Fruit fly (Drosophila melanogaster) whole organism, embryonic: ENCODE measurements around the gene Elp3.

Experiments
- Blimp-1 ChIP-seq: fragments of 200-800 bp; sonication (Bioruptor generic); optimal IDR thresholded peaks from 3 replicates; lab custom pipeline; 2018; ENCODE audit warnings: missing biosample characterization, missing genetic modification characterization, mild to moderate bottlenecking, moderate library complexity, missing genetic modification reagents
- CG10654 ChIP-seq: fragments of 200-800 bp; sonication (Bioruptor generic); optimal IDR thresholded peaks from 2 replicates; lab custom pipeline; 2016; ENCODE audit warnings: missing biosample characterization, missing genetic modification characterization
- CG10959 ChIP-seq: fragments of 200-800 bp; sonication (Bioruptor generic); IDR thresholded peaks from 2 replicates; pipeline ENCODE4 v1.3.6; 2022; ENCODE audit warnings: missing biosample characterization, missing genetic modification characterization
- CG12071 ChIP-seq: fragments of 200-800 bp; sonication (Bioruptor generic); optimal IDR thresholded peaks from 3 replicates; lab custom pipeline; 2018; ENCODE audit warnings: missing biosample characterization, mild to moderate bottlenecking, missing genetic modification characterization
- CG12104 ChIP-seq: fragments of 200-800 bp; sonication (Bioruptor generic); optimal IDR thresholded peaks from 3 replicates; lab custom pipeline; 2016; ENCODE audit warnings: missing biosample characterization, missing genetic modification characterization
- CG12942 ChIP-seq: fragments of 200-800 bp; sonication (Bioruptor generic); optimal IDR thresholded peaks from 3 replicates; lab custom pipeline; 2016; ENCODE audit warnings: missing biosample characterization, missing genetic modification characterization
- CG13775 ChIP-seq: fragments of 200-800 bp; sonication (Bioruptor generic); optimal IDR thresholded peaks from 3 replicates; lab custom pipeline; 2017; ENCODE audit warnings: missing biosample characterization, mild to moderate bottlenecking, missing genetic modification characterization
- CG15073 ChIP-seq: fragments of 200-800 bp; sonication (Bioruptor generic); optimal IDR thresholded peaks from 2 replicates; lab custom pipeline; 2016; ENCODE audit warnings: missing biosample characterization, missing genetic modification characterization
- CG15269 ChIP-seq: fragments of 200-800 bp; sonication (Bioruptor generic); optimal IDR thresholded peaks from 2 replicates; lab custom pipeline; 2018; ENCODE audit warnings: missing biosample characterization, mild to moderate bottlenecking, missing genetic modification characterization, moderate library complexity
- CG15514 ChIP-seq: fragments of 200-800 bp; sonication (Bioruptor generic); optimal IDR thresholded peaks from 3 replicates; lab custom pipeline; 2017; ENCODE audit warnings: missing biosample characterization, missing genetic modification characterization, mild to moderate bottlenecking, moderate library complexity, missing genetic modification reagents
- CG16863 ChIP-seq: fragments of 200-800 bp; sonication (Bioruptor generic); optimal IDR thresholded peaks from 3 replicates; lab custom pipeline; 2016; ENCODE audit warnings: missing biosample characterization, missing genetic modification characterization
- CG17361 ChIP-seq: fragments of 200-800 bp; sonication (Bioruptor generic); IDR thresholded peaks from 3 replicates; pipeline ENCODE4 v1.3.6; 2022; ENCODE audit warnings: missing biosample characterization, missing genetic modification characterization
- CG2116 ChIP-seq: fragments of 200-800 bp; sonication (Bioruptor generic); optimal IDR thresholded peaks from 3 replicates; lab custom pipeline; 2018; ENCODE audit warnings: missing biosample characterization, mild to moderate bottlenecking, missing genetic modification characterization
- CG2120 ChIP-seq: fragments of 200-800 bp; sonication (Bioruptor generic); optimal IDR thresholded peaks from 3 replicates; lab custom pipeline; 2016; ENCODE audit warnings: missing biosample characterization, missing genetic modification characterization
- CG2712 ChIP-seq: fragments of 200-800 bp; optimal IDR thresholded peaks from 3 replicates; lab custom pipeline; 2019; ENCODE audit warnings: missing biosample characterization, mild to moderate bottlenecking, missing genetic modification characterization, moderate library complexity
- CG42726 ChIP-seq: fragments of 200-800 bp; sonication (Bioruptor generic); IDR thresholded peaks from 2 replicates; pipeline ENCODE4 v1.3.6; 2022; ENCODE audit warnings: missing biosample characterization, missing genetic modification characterization; ENCODE audit not compliant: partially characterized antibody
- CG8388 ChIP-seq: fragments of 200-800 bp; sonication (Bioruptor generic); optimal IDR thresholded peaks from 2 replicates; lab custom pipeline; 2019; ENCODE audit warnings: missing biosample characterization, mild to moderate bottlenecking, missing genetic modification characterization, moderate library complexity
- CG9876 ChIP-seq: fragments of 200-800 bp; sonication (Bioruptor generic); optimal IDR thresholded peaks from 2 replicates; lab custom pipeline; 2016; ENCODE audit warnings: missing biosample characterization, missing genetic modification characterization
- CTCF ChIP-seq: fragments of 200-800 bp; sonication (Bioruptor generic); optimal IDR thresholded peaks from 2 replicates; lab custom pipeline; 2017; ENCODE audit warnings: missing biosample characterization, mild to moderate bottlenecking, missing genetic modification characterization, moderate library complexity
- D19B ChIP-seq: fragments of 200-800 bp; sonication (Bioruptor generic); optimal IDR thresholded peaks from 2 replicates; lab custom pipeline; 2017; ENCODE audit warnings: missing biosample characterization, mild to moderate bottlenecking, missing genetic modification characterization
- Doc2 ChIP-seq: fragments of 200-800 bp; sonication (Bioruptor generic); IDR thresholded peaks from 2 replicates; pipeline ENCODE4 v1.3.6; 2022; ENCODE audit warnings: missing biosample characterization, missing genetic modification characterization
- Ets97D ChIP-seq: fragments of 200-800 bp; sonication (Bioruptor generic); optimal IDR thresholded peaks from 3 replicates; lab custom pipeline; 2016; ENCODE audit warnings: missing biosample characterization, missing genetic modification characterization
- Gsc ChIP-seq: fragments of 200-800 bp; sonication (Bioruptor generic); IDR thresholded peaks from 2 replicates; pipeline ENCODE4 v1.3.6; 2022; ENCODE audit warnings: missing biosample characterization, missing genetic modification characterization
- HHEX ChIP-seq: fragments of 200-800 bp; sonication (Bioruptor generic); optimal IDR thresholded peaks from 3 replicates; lab custom pipeline; 2017; ENCODE audit warnings: missing biosample characterization, mild to moderate bottlenecking, missing genetic modification characterization, missing genetic modification reagents
- MBD-R2 ChIP-seq: fragments of 200-800 bp; sonication (Bioruptor generic); IDR thresholded peaks from 2 replicates; pipeline ENCODE4 v1.3.6; 2022; ENCODE audit warnings: missing biosample characterization, missing genetic modification characterization
- MTF-1 ChIP-seq: fragments of 200-800 bp; sonication (Bioruptor generic); optimal IDR thresholded peaks from 2 replicates; lab custom pipeline; 2018; ENCODE audit warnings: missing biosample characterization, mild to moderate bottlenecking, missing genetic modification characterization, borderline replicate concordance
- Mad ChIP-seq: fragments of 200-800 bp; sonication (Bioruptor generic); optimal IDR thresholded peaks from 2 replicates; lab custom pipeline; 2016; ENCODE audit warnings: missing biosample characterization, missing genetic modification characterization
- Mrtf ChIP-seq: fragments of 200-800 bp; sonication (Bioruptor generic); IDR thresholded peaks from 3 replicates; pipeline ENCODE4 v1.3.6; 2022; ENCODE audit warnings: missing biosample characterization, missing genetic modification characterization
- PHDP ChIP-seq: fragments of 200-800 bp; sonication (Bioruptor generic); optimal IDR thresholded peaks from 3 replicates; lab custom pipeline; 2018; ENCODE audit warnings: missing biosample characterization, mild to moderate bottlenecking, missing genetic modification characterization, moderate library complexity
- Ravus ChIP-seq: fragments of 200-800 bp; sonication (Bioruptor generic); IDR thresholded peaks from 2 replicates; pipeline ENCODE4 v1.3.6; 2022; ENCODE audit warnings: missing biosample characterization, missing genetic modification characterization
- Tbp ChIP-seq: fragments of >200 bp; optimal IDR thresholded peaks from 2 replicates; lab custom pipeline; 2018; ENCODE audit warnings: missing biosample characterization, missing genetic modification characterization
- az2 ChIP-seq: fragments of 200-800 bp; sonication (Bioruptor generic); optimal IDR thresholded peaks from 3 replicates; lab custom pipeline; 2016; ENCODE audit warnings: missing biosample characterization, missing genetic modification characterization
- fru ChIP-seq: fragments of >200 bp; optimal IDR thresholded peaks from 2 replicates; lab custom pipeline; 2017
- gcm ChIP-seq: fragments of 200-800 bp; sonication (Bioruptor generic); optimal IDR thresholded peaks from 2 replicates; lab custom pipeline; 2019; ENCODE audit warnings: missing biosample characterization, mild to moderate bottlenecking, missing genetic modification characterization, moderate library complexity
- h ChIP-seq: fragments of >200 bp; optimal IDR thresholded peaks from 2 replicates; lab custom pipeline; 2017
- jing ChIP-seq: fragments of 200-800 bp; sonication (Bioruptor generic); optimal IDR thresholded peaks from 2 replicates; lab custom pipeline; 2018; ENCODE audit warnings: missing biosample characterization, mild to moderate bottlenecking, missing genetic modification characterization
- ken ChIP-seq: fragments of 200-800 bp; sonication (Bioruptor generic); IDR thresholded peaks from 3 replicates; pipeline ENCODE4 v1.3.6; 2022; ENCODE audit warnings: missing biosample characterization, missing genetic modification characterization
- knrl ChIP-seq: fragments of 200-800 bp; sonication (Bioruptor generic); IDR thresholded peaks from 3 replicates; pipeline ENCODE4 v1.3.6; 2022; ENCODE audit warnings: missing biosample characterization, missing genetic modification characterization; ENCODE audit not compliant: partially characterized antibody
- lilli ChIP-seq: fragments of 200-800 bp; sonication (Bioruptor generic); optimal IDR thresholded peaks from 3 replicates; lab custom pipeline; 2016; ENCODE audit warnings: missing biosample characterization, missing genetic modification characterization
- nerfin-1 ChIP-seq: fragments of 200-800 bp; sonication (Bioruptor generic); optimal IDR thresholded peaks from 3 replicates; lab custom pipeline; 2019; ENCODE audit warnings: missing biosample characterization, mild to moderate bottlenecking, missing genetic modification characterization, moderate library complexity
- nmo ChIP-seq: fragments of 200-800 bp; sonication (Bioruptor generic); optimal IDR thresholded peaks from 2 replicates; lab custom pipeline; 2018; ENCODE audit warnings: missing biosample characterization, mild to moderate bottlenecking, missing genetic modification characterization, moderate library complexity
- p53 ChIP-seq: fragments of 200-800 bp; sonication (Bioruptor generic); optimal IDR thresholded peaks from 2 replicates; lab custom pipeline; 2016; ENCODE audit warnings: missing biosample characterization, missing genetic modification characterization
- prd ChIP-seq, 3 experiments: fragments of >200 bp in 2 of 3; fragments of 200-800 bp in 1 of 3; sonication (Bioruptor generic) in 1 of 3; optimal IDR thresholded peaks in 2 of 3; IDR thresholded peaks in 1 of 3; 2 replicates in 2 of 3; 3 replicates in 1 of 3; pipeline versions ENCODE4 v1.3.6 to Lab custom; 2017 to 2022; ENCODE audit warnings: missing biosample characterization in 1 of 3, missing genetic modification characterization in 1 of 3
- psq ChIP-seq: fragments of 200-800 bp; sonication (Bioruptor generic); optimal IDR thresholded peaks from 2 replicates; lab custom pipeline; 2017; ENCODE audit warnings: missing biosample characterization, missing genetic modification characterization
- repo ChIP-seq: fragments of 200-800 bp; sonication (Bioruptor generic); optimal IDR thresholded peaks from 2 replicates; lab custom pipeline; 2016; ENCODE audit warnings: missing biosample characterization, missing genetic modification characterization
- rib ChIP-seq: fragments of 200-800 bp; sonication (Bioruptor generic); IDR thresholded peaks from 2 replicates; pipeline ENCODE4 v1.3.6; 2022; ENCODE audit warnings: missing biosample characterization, missing genetic modification characterization
- salm ChIP-seq: fragments of 200-800 bp; sonication (Bioruptor generic); optimal IDR thresholded peaks from 2 replicates; lab custom pipeline; 2018; ENCODE audit warnings: missing biosample characterization, mild to moderate bottlenecking, missing genetic modification characterization
- slp2 ChIP-seq: fragments of 200-800 bp; sonication (Bioruptor generic); optimal IDR thresholded peaks from 2 replicates; lab custom pipeline; 2016; ENCODE audit warnings: missing biosample characterization, missing genetic modification characterization
- so ChIP-seq: fragments of 200-800 bp; sonication (Bioruptor generic); IDR thresholded peaks from 3 replicates; pipeline ENCODE4 v1.3.6; 2022; ENCODE audit warnings: missing biosample characterization, missing genetic modification characterization
- sob ChIP-seq: fragments of 200-800 bp; sonication (Bioruptor generic); IDR thresholded peaks from 2 replicates; pipeline ENCODE4 v1.3.6; 2022; ENCODE audit warnings: missing biosample characterization, missing genetic modification characterization
- tx ChIP-seq: fragments of 200-800 bp; sonication (Bioruptor generic); optimal IDR thresholded peaks from 2 replicates; lab custom pipeline; 2016; ENCODE audit warnings: missing biosample characterization, missing genetic modification characterization
- zfh2 ChIP-seq: fragments of 200-800 bp; sonication (Bioruptor generic); optimal IDR thresholded peaks from 2 replicates; lab custom pipeline; 2016; ENCODE audit warnings: missing biosample characterization, missing genetic modification characterization

The Elp3 gene

dm6 chr2L:4403013-4403604 lies 41.4 kb upstream of the Elp3 start, which contains the start of gene Dim1 (continued):
- TF ChIP-seq CG16863 (GFP tag; lab: Kevin White, UChicago), result no peak
- no peak for TF ChIP-seq salm
- no peak for TF ChIP-seq so (GFP tag; lab: Robert Waterston, UW)
- TF ChIP-seq D19B (GFP tag; lab: Kevin White, UChicago), result no peak
- no peak for TF ChIP-seq ken
- TF ChIP-seq rib (GFP tag; lab: Robert Waterston, UW), result no peak
- TF ChIP-seq MTF-1 (GFP tag; lab: Kevin White, UChicago), result no peak
- peak; percentile 29 for TF ChIP-seq Mad (GFP tag; lab: Kevin White, UChicago)
- TF ChIP-seq CG12071 (GFP tag; lab: Kevin White, UChicago), result no peak
- TF ChIP-seq az2 (GFP tag; lab: Kevin White, UChicago), result no peak
- peak; percentile 78 for TF ChIP-seq MBD-R2 (GFP tag; lab: Robert Waterston, UW)
- no peak for TF ChIP-seq zfh2 (GFP tag; lab: Kevin White, UChicago)
- TF ChIP-seq h (lab: Kevin White, UChicago), result no peak
- TF ChIP-seq Doc2 (GFP tag; lab: Robert Waterston, UW), result no peak
- no peak for TF ChIP-seq tx (GFP tag; lab: Kevin White, UChicago)
- TF ChIP-seq CG2116 (GFP tag; lab: Kevin White, UChicago), result peak; percentile 90
- no peak for TF ChIP-seq CG9876 (GFP tag; lab: Kevin White, UChicago)
- TF ChIP-seq sob, result no peak; the same call in 1 of the 2 replicates
- TF ChIP-seq Ravus, result no peak
- TF ChIP-seq p53 (GFP tag; lab: Kevin White, UChicago), result peak; percentile 17
- no peak for TF ChIP-seq nerfin-1 (tag; lab: Kevin White, UChicago)
- no peak for TF ChIP-seq prd (optimal IDR thresholded peaks at IDR 0.05; lab: Kevin White, UChicago)
- no peak for TF ChIP-seq prd (GFP tag; IDR thresholded peaks at IDR 0.05; lab: Robert Waterston, UW)
- peak; percentile 14 for TF ChIP-seq CTCF (GFP tag; lab: Kevin White, UChicago)
- TF ChIP-seq Mrtf (GFP tag; lab: Robert Waterston, UW), result no peak
- no peak for TF ChIP-seq psq (GFP tag; lab: Kevin White, UChicago)
- TF ChIP-seq CG42726 (GFP tag; lab: Robert Waterston, UW), result no peak
- no peak for TF ChIP-seq CG15269 (tag; lab: Kevin White, UChicago)
- TF ChIP-seq CG10654 (GFP tag; lab: Kevin White, UChicago), result no peak
- no peak for TF ChIP-seq CG2120 (GFP tag; lab: Kevin White, UChicago)
- no peak for TF ChIP-seq Tbp (GFP tag; lab: Kevin White, UChicago)
- no peak for TF ChIP-seq CG10959 (GFP tag; lab: Robert Waterston, UW)
- TF ChIP-seq CG17361, result no peak
- no peak for TF ChIP-seq PHDP (tag; lab: Kevin White, UChicago)
- TF ChIP-seq CG15073 (GFP tag; lab: Kevin White, UChicago), result no peak
- no peak for TF ChIP-seq Blimp-1
- no peak for TF ChIP-seq HHEX (GFP tag; lab: Kevin White, UChicago)
- TF ChIP-seq lilli, result no peak
- peak; percentile 61 for TF ChIP-seq knrl (GFP tag; lab: Robert Waterston, UW)
- no peak for TF ChIP-seq CG2712
- peak; percentile 41 for TF ChIP-seq nmo (GFP tag; lab: Kevin White, UChicago)
- TF ChIP-seq CG15514 (GFP tag; lab: Kevin White, UChicago), result peak; percentile 54
- no peak for TF ChIP-seq fru (lab: Kevin White, UChicago)
- peak; percentile 19 for TF ChIP-seq CG12104 (GFP tag; lab: Kevin White, UChicago)
- TF ChIP-seq slp2 (GFP tag; lab: Kevin White, UChicago), result no peak
- no peak for TF ChIP-seq Gsc
- TF ChIP-seq jing (GFP tag; lab: Kevin White, UChicago), result no peak
- TF ChIP-seq repo (GFP tag; lab: Kevin White, UChicago), result no peak
- TF ChIP-seq CG8388 (GFP tag; lab: Kevin White, UChicago), result peak; percentile 38
- TF ChIP-seq CG12942 (GFP tag; lab: Kevin White, UChicago), result no peak
- peak; percentile 31 for TF ChIP-seq CG13775 (GFP tag; lab: Kevin White, UChicago)
- TF ChIP-seq Ets97D (GFP tag; lab: Kevin White, UChicago), result peak; percentile 97
- TF ChIP-seq gcm (GFP tag; lab: Kevin White, UChicago), result no peak
